Fruit fly (Drosophila melanogaster): ENCODE data around the gene CG11854.

CG11854 gene

DNA sequence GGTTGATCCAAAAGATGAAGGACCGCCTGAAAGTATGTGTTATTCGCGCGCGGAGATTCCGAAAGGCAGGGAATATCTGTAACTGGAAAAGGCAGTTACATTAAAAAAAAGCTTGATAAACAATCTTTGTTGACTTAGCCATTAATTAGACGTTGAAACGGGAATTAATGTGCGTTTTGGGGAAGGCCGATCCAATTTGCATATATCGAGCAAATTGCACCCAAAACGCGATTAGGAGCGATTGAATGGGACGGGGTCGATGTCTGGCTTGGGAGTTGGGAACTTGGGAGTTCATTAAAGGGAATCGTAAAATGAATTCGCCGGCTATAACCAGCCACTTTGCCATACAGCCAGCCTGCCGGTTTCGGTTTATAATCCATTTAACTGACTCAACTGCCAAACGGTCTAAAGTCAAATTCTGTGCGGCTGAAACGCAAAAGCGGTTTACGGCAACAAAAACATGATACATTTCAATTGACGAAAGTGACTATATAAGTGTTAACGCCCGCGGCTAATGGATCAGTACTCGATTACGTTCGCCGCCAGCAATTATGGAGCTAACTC lies at the start of gene CG11854:
Gene CG11854 (plus strand): TSS at position 514 of the 564 bp plus-strand sequence.
- TF ChIP-seq psq (optimal IDR thresholded peaks at IDR 0.05) (no peak), Myc (optimal IDR thresholded peaks at IDR 0.05) (no peak), ttk (optimal IDR thresholded peaks at IDR 0.05) (no peak), insv (optimal IDR thresholded peaks at IDR 0.05) (no peak), Sin3A (optimal IDR thresholded peaks at IDR 0.05) (no peak), h (optimal IDR thresholded peaks at IDR 0.05) (no peak)

dm6 chr3R:25193726-25194204 lies 48.1 kb upstream of the CG11854 start, which contains the start of gene lobo:
lobo (minus strand) TSS chr3R:25193776.
- TF ChIP-seq Sin3A (optimal IDR thresholded peaks at IDR 0.05) (no peak), psq (optimal IDR thresholded peaks at IDR 0.05) (no peak), ttk (optimal IDR thresholded peaks at IDR 0.05) (no peak), h (optimal IDR thresholded peaks at IDR 0.05) (no peak), insv (optimal IDR thresholded peaks at IDR 0.05) (no peak), Myc (optimal IDR thresholded peaks at IDR 0.05) (no peak)

DNA sequence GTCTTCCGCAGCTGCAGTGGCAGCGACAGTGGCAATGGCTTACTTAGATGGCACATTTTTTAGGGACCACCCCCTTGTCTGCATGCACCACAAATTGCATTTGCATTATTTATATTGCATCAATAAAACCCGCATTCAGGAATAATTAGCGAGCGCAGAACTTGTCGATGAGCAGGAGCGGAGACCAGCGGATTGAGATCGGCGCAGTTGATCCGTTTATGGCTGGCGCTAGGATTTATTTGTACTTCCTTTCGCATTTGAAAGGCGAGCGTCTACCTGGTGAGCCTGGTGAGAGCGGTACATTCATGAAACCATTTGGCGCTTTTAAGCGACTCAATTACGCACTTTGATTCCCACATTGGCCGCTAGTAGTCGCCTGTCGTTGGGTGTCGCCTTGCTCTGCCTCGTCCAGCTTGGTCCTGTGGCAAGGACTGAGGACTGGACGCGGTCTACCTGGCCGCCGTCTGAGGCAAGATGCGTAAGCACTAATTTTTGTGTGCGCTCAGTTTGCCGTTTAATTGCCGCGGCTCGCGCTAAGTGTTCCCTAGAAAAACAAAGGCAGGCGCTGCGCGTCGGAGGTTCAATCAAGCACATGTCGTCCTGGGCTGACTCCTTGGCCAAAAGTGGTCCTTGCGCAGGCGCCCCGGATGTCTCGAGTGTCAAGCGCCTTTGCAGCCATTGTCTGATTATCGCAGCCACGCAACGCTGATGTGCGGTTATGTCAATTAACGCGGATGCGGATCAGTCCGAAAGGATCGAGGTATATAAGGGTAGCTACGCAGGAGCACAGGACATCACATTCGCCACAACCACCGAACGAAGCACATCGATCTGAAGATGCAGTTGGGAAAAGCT lies 46.9 kb upstream of the CG11854 start, which contains the start of gene CG13653:
Gene CG13653 (plus strand): TSS at position 805 of the 855 bp plus-strand sequence.
- TF ChIP-seq insv (optimal IDR thresholded peaks at IDR 0.05) (no peak), ttk (optimal IDR thresholded peaks at IDR 0.05) (no peak), Sin3A (optimal IDR thresholded peaks at IDR 0.05) (no peak), Myc (optimal IDR thresholded peaks at IDR 0.05) (no peak), psq (optimal IDR thresholded peaks at IDR 0.05) (no peak), h (optimal IDR thresholded peaks at IDR 0.05) (no peak)

- no peak for TF ChIP-seq psq (optimal IDR thresholded peaks at IDR 0.05)
- no peak for TF ChIP-seq h (optimal IDR thresholded peaks at IDR 0.05)
- TF ChIP-seq Myc (optimal IDR thresholded peaks at IDR 0.05), result no peak
- no peak for TF ChIP-seq insv (optimal IDR thresholded peaks at IDR 0.05)
- TF ChIP-seq Sin3A (optimal IDR thresholded peaks at IDR 0.05), result no peak
- TF ChIP-seq ttk (optimal IDR thresholded peaks at IDR 0.05), result no peak
These were observed 42.4 kb upstream of the CG11854 start, which contains the start of gene CG13654 for dm6 chr3R:25199321-25199868. CG13654 (plus strand) TSS chr3R:25199818.

dm6 chr3R:25205413-25205977 lies 36.3 kb upstream of the CG11854 start:
- TF ChIP-seq Myc (optimal IDR thresholded peaks at IDR 0.05), result no peak
- TF ChIP-seq insv (optimal IDR thresholded peaks at IDR 0.05), result no peak
- TF ChIP-seq ttk (optimal IDR thresholded peaks at IDR 0.05), result no peak

DNA sequence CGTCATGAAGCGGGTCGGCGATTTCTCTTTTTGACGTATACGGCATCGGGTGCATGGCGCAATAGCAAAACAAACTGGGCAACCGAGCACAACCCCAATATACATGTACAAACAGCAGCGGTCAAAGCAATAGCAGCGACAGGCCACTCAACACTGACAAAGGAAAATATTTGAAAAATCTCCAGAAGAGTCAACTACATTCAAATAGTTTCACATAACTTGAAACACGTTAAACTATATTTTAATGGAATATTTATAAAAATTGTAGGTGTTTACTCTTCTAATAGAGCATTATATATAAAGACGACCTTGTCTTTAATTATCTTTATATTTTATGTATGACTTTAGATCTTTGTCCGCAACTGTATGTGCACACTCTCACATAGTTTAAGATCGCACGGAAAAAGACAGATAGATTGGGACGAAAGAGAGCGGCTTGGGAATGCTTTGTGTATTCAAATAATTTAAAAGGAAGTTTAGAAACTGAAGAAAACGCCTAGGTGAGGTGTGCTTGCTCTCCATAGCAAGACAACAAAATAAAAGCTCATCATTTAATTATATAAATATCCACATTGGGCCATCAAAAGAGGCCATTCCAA lies 34.3 kb upstream of the CG11854 start:
- TF ChIP-seq h (optimal IDR thresholded peaks at IDR 0.05) (no peak), Myc (optimal IDR thresholded peaks at IDR 0.05) (no peak), Sin3A (optimal IDR thresholded peaks at IDR 0.05) (no peak), psq (optimal IDR thresholded peaks at IDR 0.05) (no peak), ttk (optimal IDR thresholded peaks at IDR 0.05) (no peak), insv (optimal IDR thresholded peaks at IDR 0.05) (no peak)

DNA sequence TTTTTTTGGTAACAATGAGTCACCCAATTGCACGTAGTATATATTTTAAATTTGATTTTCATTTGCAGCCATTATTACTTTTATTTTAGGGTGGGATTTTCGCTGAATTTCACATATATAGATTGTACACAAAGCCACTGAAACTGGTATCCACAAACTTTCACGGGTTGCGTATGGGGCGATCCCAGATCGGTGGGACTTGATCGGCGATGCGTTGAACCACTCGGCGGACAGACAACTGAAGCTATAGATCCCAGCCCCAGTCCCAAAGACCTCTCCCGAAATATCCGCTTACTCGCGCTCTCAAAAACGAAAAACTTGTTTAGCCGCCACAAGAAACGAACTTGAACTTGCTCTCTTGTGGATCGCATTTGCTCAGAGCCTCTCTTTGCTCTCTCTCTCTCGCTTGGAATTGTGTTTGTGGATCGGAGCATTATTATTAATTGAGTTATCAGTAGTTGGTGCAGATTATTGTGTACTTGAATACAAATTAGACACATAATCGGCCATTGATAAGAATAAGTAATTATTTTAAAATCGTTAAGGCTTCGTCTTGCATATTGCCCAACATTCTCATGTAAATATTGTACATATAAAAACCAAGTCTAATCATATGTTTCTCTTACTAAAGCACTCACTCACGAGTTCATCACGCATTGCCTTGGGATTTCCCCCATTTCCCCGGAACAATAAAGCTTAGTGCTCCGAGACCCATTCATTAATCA lies 33.6 kb upstream of the CG11854 start, which contains the start of gene Cad96Ca:
Gene Cad96Ca (minus strand): TSS at position 242 of the 725 bp plus-strand sequence.
- no peak for TF ChIP-seq h (optimal IDR thresholded peaks at IDR 0.05)

- TF ChIP-seq insv (optimal IDR thresholded peaks at IDR 0.05), result no peak
- TF ChIP-seq psq (optimal IDR thresholded peaks at IDR 0.05), result no peak
- no peak for TF ChIP-seq Myc (optimal IDR thresholded peaks at IDR 0.05)
- no peak for TF ChIP-seq ttk (optimal IDR thresholded peaks at IDR 0.05)
- no peak for TF ChIP-seq h (optimal IDR thresholded peaks at IDR 0.05)
- TF ChIP-seq Sin3A (optimal IDR thresholded peaks at IDR 0.05), result no peak
These were observed 33.1 kb upstream of the CG11854 start for dm6 chr3R:25208767-25209075.

DNA sequence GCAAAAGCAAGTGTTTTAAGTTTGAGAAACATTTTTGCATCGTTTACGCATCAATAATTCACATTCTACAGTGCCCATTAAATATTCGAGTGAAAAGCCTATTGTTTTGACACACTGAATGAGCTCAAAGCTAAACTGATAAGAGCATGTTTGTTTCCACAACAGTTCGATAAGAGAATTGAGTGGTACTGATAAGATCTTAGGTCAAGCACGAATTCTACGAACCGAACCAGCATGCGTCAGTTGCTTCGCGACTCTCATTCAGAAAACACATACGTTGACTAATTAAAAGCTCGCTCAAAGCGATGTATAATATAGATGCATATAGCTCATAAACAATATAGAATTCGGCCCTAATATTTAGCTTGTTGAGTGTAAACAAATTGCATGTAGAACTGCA lies 32.6 kb upstream of the CG11854 start:
- TF ChIP-seq ttk (optimal IDR thresholded peaks at IDR 0.05) (no peak), insv (optimal IDR thresholded peaks at IDR 0.05) (no peak), Sin3A (optimal IDR thresholded peaks at IDR 0.05) (no peak), h (optimal IDR thresholded peaks at IDR 0.05) (no peak), psq (optimal IDR thresholded peaks at IDR 0.05) (no peak), Myc (optimal IDR thresholded peaks at IDR 0.05) (no peak)

- TF ChIP-seq Sin3A (optimal IDR thresholded peaks at IDR 0.05), result no peak
These were observed 26.7 kb upstream of the CG11854 start, which contains the start of gene Saysd1 for dm6 chr3R:25215123-25215522. Saysd1 (minus strand) TSS chr3R:25215188.

DNA sequence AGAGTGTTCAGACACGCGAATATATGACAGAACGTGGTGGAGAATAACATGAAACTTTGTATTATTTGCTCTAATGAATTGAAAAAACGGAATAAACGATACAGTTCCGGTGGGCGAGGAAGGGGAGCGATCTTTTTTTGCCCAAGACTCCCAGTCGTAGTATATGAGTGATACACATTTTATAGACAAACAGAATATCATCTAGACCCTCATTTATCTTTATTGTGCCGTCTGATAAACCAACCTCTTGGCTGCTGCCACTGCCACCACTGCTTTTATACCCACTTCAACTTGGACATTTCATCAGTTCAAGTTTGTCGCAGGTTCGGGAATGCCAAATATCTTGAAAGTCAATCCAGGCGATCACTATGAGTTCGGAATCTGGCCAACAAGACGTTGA lies 25.8 kb upstream of the CG11854 start, which contains the start of gene CG31106:
Gene CG31106 (plus strand): TSS at position 301 of the 400 bp plus-strand sequence.
- TF ChIP-seq insv (optimal IDR thresholded peaks at IDR 0.05) (no peak), Myc (optimal IDR thresholded peaks at IDR 0.05) (no peak), psq (optimal IDR thresholded peaks at IDR 0.05) (no peak), ttk (optimal IDR thresholded peaks at IDR 0.05) (no peak), Sin3A (optimal IDR thresholded peaks at IDR 0.05) (no peak), h (optimal IDR thresholded peaks at IDR 0.05) (no peak)

Data from Kc167 (cell line).